Worm (Caenorhabditis elegans): ENCODE results near the gene Y42A5A.5.

DNA sequence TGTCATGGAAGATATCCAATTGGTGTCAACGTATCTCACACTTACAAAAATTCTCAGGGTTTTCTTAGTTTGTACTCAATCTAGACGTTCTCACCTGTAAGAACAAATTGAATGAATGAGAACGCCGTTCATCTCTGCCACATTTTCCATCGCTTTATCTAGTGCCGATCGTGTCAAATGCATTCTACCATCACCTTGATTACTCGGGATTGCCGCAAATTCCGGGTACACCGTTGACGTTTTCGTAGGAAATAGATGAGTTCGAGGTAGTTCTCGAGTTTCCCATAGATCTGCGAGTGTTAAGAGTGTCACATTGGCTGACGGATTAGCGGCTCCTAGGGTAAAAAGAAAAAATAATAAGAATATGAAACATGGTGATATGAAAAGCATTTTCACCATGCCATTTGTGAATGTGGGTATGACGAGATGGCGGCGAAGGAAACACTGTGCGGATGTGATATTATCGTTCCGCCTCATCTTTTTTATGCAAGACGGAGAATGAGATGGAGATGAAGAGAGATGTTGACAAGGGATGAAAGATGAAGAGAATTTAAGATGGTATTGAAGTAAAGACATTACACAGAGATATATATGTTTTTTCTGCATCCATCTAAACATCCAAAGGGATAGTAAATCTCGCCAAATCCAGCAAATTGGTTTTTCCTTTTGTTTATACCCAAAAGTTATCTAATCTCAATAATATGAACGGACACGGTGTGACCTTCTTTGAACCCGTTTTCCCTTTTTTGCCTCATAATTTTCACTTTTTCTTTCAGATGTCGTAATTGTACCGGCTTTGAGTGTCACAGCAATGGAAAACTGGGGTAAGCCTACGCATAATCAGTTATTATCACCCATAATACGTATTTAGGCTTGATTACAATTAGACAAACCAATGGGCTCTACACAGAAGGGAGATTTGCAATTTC is 16.1 kb downstream of the Y42A5A.5 start, which contains the start of gene lact-8:
- TF ChIP-seq ref-1 (GFP tag; conservative IDR thresholded peaks at IDR 0.05) (no peak), cog-1 (tag; optimal IDR thresholded peaks at IDR 0.05) (no peak), tab-1 (GFP tag; IDR thresholded peaks at IDR 0.05) (no peak), flt-1 (GFP tag; IDR thresholded peaks at IDR 0.05) (no peak), ztf-29 (GFP tag; IDR thresholded peaks at IDR 0.05) (no peak), ztf-23 (GFP tag; IDR thresholded peaks at IDR 0.05) (no peak), med-1 (GFP tag; optimal IDR thresholded peaks at IDR 0.05; ENCODE audit: insufficient read depth) (no peak)
